Fruit fly (Drosophila melanogaster) whole organism, embryonic: ENCODE measurements around the gene lilli.

Experiments
- Ada2b ChIP-seq: fragments of 200-800 bp; sonication (Bioruptor generic); IDR thresholded peaks from 2 replicates; pipeline ENCODE4 v1.3.6; 2022; ENCODE audit warnings: missing biosample characterization, missing genetic modification characterization
- Bdp1 ChIP-seq: fragments of 200-800 bp; sonication (Bioruptor generic); optimal IDR thresholded peaks from 3 replicates; lab custom pipeline; 2016; ENCODE audit warnings: missing biosample characterization, missing genetic modification characterization
- C15 ChIP-seq: fragments of 200-800 bp; sonication (Bioruptor generic); IDR thresholded peaks from 3 replicates; pipeline ENCODE4 v1.3.6; 2022; ENCODE audit warnings: missing biosample characterization, missing genetic modification characterization
- CG10209 ChIP-seq: fragments of 200-800 bp; sonication (Bioruptor generic); optimal IDR thresholded peaks from 3 replicates; lab custom pipeline; 2017; ENCODE audit warnings: missing biosample characterization, mild to moderate bottlenecking, missing genetic modification characterization, missing genetic modification reagents
- CG11085 ChIP-seq: fragments of 200-800 bp; sonication (Bioruptor generic); IDR thresholded peaks from 2 replicates; pipeline ENCODE4 v1.3.6; 2022; ENCODE audit warnings: missing biosample characterization, missing genetic modification characterization
- CG11398 ChIP-seq: fragments of 200-800 bp; sonication (Bioruptor generic); optimal IDR thresholded peaks from 2 replicates; lab custom pipeline; 2016; ENCODE audit warnings: missing biosample characterization, missing genetic modification characterization
- CG12104 ChIP-seq: fragments of 200-800 bp; sonication (Bioruptor generic); optimal IDR thresholded peaks from 3 replicates; lab custom pipeline; 2016; ENCODE audit warnings: missing biosample characterization, missing genetic modification characterization
- CG12155 ChIP-seq: fragments of 200-800 bp; sonication (Bioruptor generic); optimal IDR thresholded peaks from 3 replicates; lab custom pipeline; 2016; ENCODE audit warnings: missing biosample characterization, missing genetic modification characterization
- CG1233 ChIP-seq: fragments of 200-800 bp; sonication (Bioruptor generic); optimal IDR thresholded peaks from 4 replicates; lab custom pipeline; 2018; ENCODE audit warnings: missing biosample characterization, mild to moderate bottlenecking, missing genetic modification characterization
- CG14965 ChIP-seq: fragments of 200-800 bp; sonication (Bioruptor generic); optimal IDR thresholded peaks from 2 replicates; lab custom pipeline; 2016; ENCODE audit warnings: missing biosample characterization, missing genetic modification characterization, borderline replicate concordance
- CG1603 ChIP-seq: fragments of 200-800 bp; sonication (Bioruptor generic); optimal IDR thresholded peaks from 2 replicates; lab custom pipeline; 2019; ENCODE audit warnings: missing biosample characterization, mild to moderate bottlenecking, missing genetic modification characterization, moderate library complexity
- CG17802 ChIP-seq: fragments of 200-800 bp; sonication (Bioruptor generic); optimal IDR thresholded peaks from 2 replicates; lab custom pipeline; 2018; ENCODE audit warnings: missing biosample characterization, mild to moderate bottlenecking, missing genetic modification characterization, moderate library complexity
- CG18011 ChIP-seq: fragments of 200-800 bp; sonication (Bioruptor generic); optimal IDR thresholded peaks from 2 replicates; lab custom pipeline; 2017; ENCODE audit warnings: missing biosample characterization, missing genetic modification characterization, mild to moderate bottlenecking, moderate library complexity, missing genotype
- CG18476 ChIP-seq: fragments of 200-800 bp; sonication (Bioruptor generic); optimal IDR thresholded peaks from 2 replicates; lab custom pipeline; 2016; ENCODE audit warnings: missing biosample characterization, mild to moderate bottlenecking, missing genetic modification characterization
- CG43689 ChIP-seq: fragments of 200-800 bp; sonication (Bioruptor generic); IDR thresholded peaks from 2 replicates; pipeline ENCODE4 v1.3.6; 2022; ENCODE audit warnings: missing biosample characterization, missing genetic modification characterization
- CG4820 ChIP-seq: fragments of 200-800 bp; sonication (Bioruptor generic); optimal IDR thresholded peaks from 3 replicates; lab custom pipeline; 2016; ENCODE audit warnings: missing biosample characterization, missing genetic modification characterization
- CG6654 ChIP-seq: fragments of 200-800 bp; sonication (Bioruptor generic); optimal IDR thresholded peaks from 2 replicates; lab custom pipeline; 2017; ENCODE audit warnings: missing biosample characterization, mild to moderate bottlenecking, missing genetic modification characterization
- CG6813 ChIP-seq: fragments of 200-800 bp; sonication (Bioruptor generic); optimal IDR thresholded peaks from 2 replicates; lab custom pipeline; 2017; ENCODE audit warnings: missing biosample characterization, missing genetic modification characterization, mild to moderate bottlenecking, moderate library complexity, missing genetic modification reagents
- CG8089 ChIP-seq: fragments of 200-800 bp; sonication (Bioruptor generic); optimal IDR thresholded peaks from 3 replicates; lab custom pipeline; 2016; ENCODE audit warnings: missing biosample characterization, missing genetic modification characterization
- CHES-1-like ChIP-seq: fragments of 200-800 bp; sonication (Bioruptor generic); optimal IDR thresholded peaks from 2 replicates; lab custom pipeline; 2016; ENCODE audit warnings: missing biosample characterization, missing genetic modification characterization
- Chrac-16 ChIP-seq: fragments of 200-800 bp; sonication (Bioruptor generic); optimal IDR thresholded peaks from 3 replicates; lab custom pipeline; 2016; ENCODE audit warnings: missing biosample characterization, missing genetic modification characterization
- GATAe ChIP-seq: fragments of 200-800 bp; sonication (Bioruptor generic); conservative IDR thresholded peaks from 2 replicates; pipeline ENCODE4 v1.3.6; 2022; ENCODE audit warnings: missing biosample characterization, missing genetic modification characterization
- Hr3 ChIP-seq: fragments of 200-800 bp; sonication (Bioruptor generic); optimal IDR thresholded peaks from 3 replicates; lab custom pipeline; 2016; ENCODE audit warnings: missing biosample characterization, missing genetic modification characterization
- MBD-R2 ChIP-seq: fragments of 200-800 bp; sonication (Bioruptor generic); IDR thresholded peaks from 2 replicates; pipeline ENCODE4 v1.3.6; 2022; ENCODE audit warnings: missing biosample characterization, missing genetic modification characterization
- Nf-YB ChIP-seq: fragments of 200-800 bp; sonication (Bioruptor generic); optimal IDR thresholded peaks from 3 replicates; lab custom pipeline; 2019; ENCODE audit warnings: missing biosample characterization, mild to moderate bottlenecking, missing genetic modification characterization, moderate library complexity
- Pdp1 ChIP-seq, 2 experiments: fragments of 200-800 bp; sonication (Bioruptor generic); optimal IDR thresholded peaks; 3 replicates each; lab custom pipeline; 2016; ENCODE audit warnings: missing biosample characterization in 2 of 2, missing genetic modification characterization in 2 of 2, mild to moderate bottlenecking in 1 of 2, moderate library complexity in 1 of 2
- Sry-δ ChIP-seq: fragments of 200-800 bp; sonication (Bioruptor generic); optimal IDR thresholded peaks from 2 replicates; lab custom pipeline; 2016; ENCODE audit warnings: missing biosample characterization, missing genetic modification characterization
- Xrp1 ChIP-seq: fragments of 200-800 bp; sonication (Bioruptor generic); IDR thresholded peaks from 2 replicates; pipeline ENCODE4 v1.3.6; 2022; ENCODE audit warnings: missing biosample characterization, missing genetic modification characterization
- abd-A ChIP-seq: fragments of 200-800 bp; sonication (Bioruptor generic); optimal IDR thresholded peaks from 3 replicates; lab custom pipeline; 2019; ENCODE audit warnings: missing biosample characterization, mild to moderate bottlenecking, missing genetic modification characterization, moderate library complexity
- aop ChIP-seq: fragments of 200-800 bp; sonication (Bioruptor generic); IDR thresholded peaks from 2 replicates; pipeline ENCODE4 v1.3.6; 2022; ENCODE audit warnings: missing biosample characterization, missing genetic modification characterization
- chn ChIP-seq: fragments of 200-800 bp; sonication (Bioruptor generic); optimal IDR thresholded peaks from 2 replicates; lab custom pipeline; 2016; ENCODE audit warnings: missing biosample characterization, missing genetic modification characterization
- ci ChIP-seq: fragments of 200-800 bp; sonication (Bioruptor generic); IDR thresholded peaks from 3 replicates; pipeline ENCODE4 v1.3.6; 2022; ENCODE audit warnings: missing biosample characterization, missing genetic modification characterization
- crc ChIP-seq: fragments of 200-800 bp; sonication (Bioruptor generic); optimal IDR thresholded peaks from 2 replicates; lab custom pipeline; 2016; ENCODE audit warnings: missing biosample characterization, missing genetic modification characterization
- dan ChIP-seq: fragments of 200-800 bp; sonication (Bioruptor generic); IDR thresholded peaks from 2 replicates; pipeline ENCODE4 v1.3.6; 2022; ENCODE audit warnings: missing biosample characterization, missing genetic modification characterization
- disco-r ChIP-seq: fragments of 200-800 bp; sonication (Bioruptor generic); optimal IDR thresholded peaks from 2 replicates; lab custom pipeline; 2016; ENCODE audit warnings: missing biosample characterization, missing genetic modification characterization
- eve ChIP-seq, 2 experiments: fragments of >200 bp; optimal IDR thresholded peaks; 2 replicates each; lab custom pipeline; 2017; ENCODE audit warnings: missing biosample characterization in 2 of 2, missing genetic modification characterization in 2 of 2
- exex ChIP-seq: fragments of 200-800 bp; sonication (Bioruptor generic); optimal IDR thresholded peaks from 4 replicates; lab custom pipeline; 2018; ENCODE audit warnings: missing biosample characterization, mild to moderate bottlenecking, missing genetic modification characterization, moderate library complexity
- gcm ChIP-seq: fragments of 200-800 bp; sonication (Bioruptor generic); optimal IDR thresholded peaks from 2 replicates; lab custom pipeline; 2019; ENCODE audit warnings: missing biosample characterization, mild to moderate bottlenecking, missing genetic modification characterization, moderate library complexity
- hkb ChIP-seq, 2 experiments: fragments of 200-800 bp in 1 of 2; fragments of >200 bp in 1 of 2; sonication (Bioruptor generic) in 1 of 2; IDR thresholded peaks in 1 of 2; optimal IDR thresholded peaks in 1 of 2; 2 replicates each; pipeline versions ENCODE4 v1.3.6 to Lab custom; 2017 to 2022; ENCODE audit warnings: missing biosample characterization in 1 of 2, missing genetic modification characterization in 1 of 2
- mirr ChIP-seq: fragments of 200-800 bp; sonication (Bioruptor generic); optimal IDR thresholded peaks from 3 replicates; lab custom pipeline; 2018; ENCODE audit warnings: missing biosample characterization, mild to moderate bottlenecking, missing genetic modification characterization
- oc ChIP-seq: fragments of 200-800 bp; sonication (Bioruptor generic); optimal IDR thresholded peaks from 2 replicates; lab custom pipeline; 2018; ENCODE audit warnings: missing biosample characterization, mild to moderate bottlenecking, missing genetic modification characterization, moderate library complexity
- pan ChIP-seq, 4 experiments: fragments of >200 bp in 3 of 4; fragments of 200-800 bp in 1 of 4; sonication (Bioruptor generic) in 1 of 4; optimal IDR thresholded peaks in 3 of 4; IDR thresholded peaks in 1 of 4; 2 replicates each; pipeline versions ENCODE4 v1.3.6 to Lab custom; 2017 to 2022; ENCODE audit warnings: missing biosample characterization in 2 of 4, missing genetic modification characterization in 2 of 4, mixed read lengths in 1 of 4
- pb ChIP-seq: fragments of 200-800 bp; sonication (Bioruptor generic); optimal IDR thresholded peaks from 3 replicates; lab custom pipeline; 2016; ENCODE audit warnings: missing biosample characterization, missing genetic modification characterization
- peb ChIP-seq: fragments of 200-800 bp; sonication (Bioruptor generic); IDR thresholded peaks from 2 replicates; pipeline ENCODE4 v1.3.6; 2022; ENCODE audit warnings: missing biosample characterization, missing genetic modification characterization
- row ChIP-seq: fragments of 200-800 bp; sonication (Bioruptor generic); IDR thresholded peaks from 3 replicates; pipeline ENCODE4 v1.3.6; 2022; ENCODE audit warnings: missing biosample characterization, missing genetic modification characterization
- sd ChIP-seq: fragments of 200-800 bp; sonication (Bioruptor generic); optimal IDR thresholded peaks from 3 replicates; lab custom pipeline; 2018; ENCODE audit warnings: missing biosample characterization, mild to moderate bottlenecking, missing genetic modification characterization, moderate library complexity
- sens-2 ChIP-seq: fragments of 200-800 bp; sonication (Bioruptor generic); IDR thresholded peaks from 2 replicates; pipeline ENCODE4 v1.3.6; 2022; ENCODE audit warnings: missing biosample characterization, missing genetic modification characterization
- sisA ChIP-seq: fragments of 200-800 bp; sonication (Bioruptor generic); IDR thresholded peaks from 2 replicates; pipeline ENCODE4 v1.3.6; 2022; ENCODE audit warnings: missing biosample characterization, missing genetic modification characterization
- zfh1 ChIP-seq: fragments of 200-800 bp; sonication (Bioruptor generic); IDR thresholded peaks from 3 replicates; pipeline ENCODE4 v1.3.6; 2022; ENCODE audit warnings: missing biosample characterization, missing genetic modification characterization

The lilli gene

dm6 chr2L:2897024-2897549 is 11.4 kb downstream of the lilli start (continued):
- TF ChIP-seq CG6813 (GFP tag; lab: Kevin White, UChicago) = peak; percentile 73
- peak; percentile 83 for TF ChIP-seq Hr3 (GFP tag; lab: Kevin White, UChicago)
- no peak for TF ChIP-seq C15 (GFP tag; lab: Robert Waterston, UW)
- peak; percentile 64 for TF ChIP-seq CG18011 (GFP tag; lab: Kevin White, UChicago)
- peak; percentile 81 for TF ChIP-seq Bdp1 (GFP tag; lab: Kevin White, UChicago)
- peak; percentile 82 for TF ChIP-seq CG10209 (GFP tag; lab: Kevin White, UChicago)
- TF ChIP-seq CG17802 = peak; percentile 39
- peak; percentile 67 for TF ChIP-seq gcm (GFP tag; lab: Kevin White, UChicago)
- 0 out of 2 replicates have a peak, but pooled peaks have one; percentile 30 for TF ChIP-seq aop (GFP tag; lab: Robert Waterston, UW)
- peak; percentile 86 to 89 for TF ChIP-seq Pdp1 (GFP tag; optimal IDR thresholded peaks at IDR 0.05; lab: Kevin White, UChicago)
- TF ChIP-seq GATAe = peak; percentile 34; the same call in 1 of the 2 replicates
- peak; percentile 46; the same call in 1 of the 2 replicates for TF ChIP-seq CG11085 (GFP tag; lab: Robert Waterston, UW)
- no peak for TF ChIP-seq pan (optimal IDR thresholded peaks at IDR 0.05; lab: Kevin White, UChicago)
- TF ChIP-seq pan (GFP tag; optimal IDR thresholded peaks at IDR 0.05 in 1 of 2, IDR thresholded peaks at IDR 0.05 in 1 of 2) = peak in 1 of 2 experiments; percentile 85
- TF ChIP-seq CG43689 (GFP tag; lab: Robert Waterston, UW) = peak; percentile 63; the same call in 1 of the 2 replicates
- TF ChIP-seq CG8089 (GFP tag; lab: Kevin White, UChicago) = peak; percentile 88
- peak; percentile 34; the same call in 1 of the 2 replicates for TF ChIP-seq dan (GFP tag; lab: Robert Waterston, UW)
- TF ChIP-seq CG4820 (GFP tag; lab: Kevin White, UChicago) = peak; percentile 91
- TF ChIP-seq peb (GFP tag; lab: Robert Waterston, UW) = peak; percentile 72
- peak; percentile 72 for TF ChIP-seq CG18476 (GFP tag; lab: Kevin White, UChicago)
- peak; percentile 77 for TF ChIP-seq CG12155 (GFP tag; lab: Kevin White, UChicago)
- TF ChIP-seq Sry-δ (GFP tag; lab: Kevin White, UChicago) = peak; percentile 55
- TF ChIP-seq oc = peak; percentile 60
- TF ChIP-seq hkb (optimal IDR thresholded peaks at IDR 0.05; lab: Kevin White, UChicago) = no peak
- TF ChIP-seq hkb (GFP tag; IDR thresholded peaks at IDR 0.05; lab: Robert Waterston, UW) = peak; percentile 90
- TF ChIP-seq crc (GFP tag; lab: Kevin White, UChicago) = peak; percentile 65
- TF ChIP-seq chn = peak; percentile 92
- TF ChIP-seq ci (GFP tag; lab: Robert Waterston, UW) = peak; percentile 93
- TF ChIP-seq CG11398 (GFP tag; lab: Kevin White, UChicago) = peak; percentile 81
- TF ChIP-seq abd-A (tag; lab: Kevin White, UChicago) = peak; percentile 82
- TF ChIP-seq CHES-1-like = peak; percentile 76
- peak; percentile 79 for TF ChIP-seq Ada2b (GFP tag; lab: Robert Waterston, UW)
- TF ChIP-seq mirr = peak; percentile 64
- TF ChIP-seq Chrac-16 = peak; percentile 91
- peak; percentile 74 for TF ChIP-seq CG12104 (GFP tag; lab: Kevin White, UChicago)
- TF ChIP-seq Nf-YB (GFP tag; lab: Kevin White, UChicago) = peak; percentile 32
- peak; percentile 9 for TF ChIP-seq CG14965
- peak; percentile 87 for TF ChIP-seq zfh1 (GFP tag; lab: Robert Waterston, UW)
- TF ChIP-seq CG1233 (GFP tag; lab: Kevin White, UChicago) = peak; percentile 67
- TF ChIP-seq CG6654 (GFP tag; lab: Kevin White, UChicago) = peak; percentile 62
- peak in 1 of 2 experiments; percentile 95 for TF ChIP-seq eve (GFP tag; optimal IDR thresholded peaks at IDR 0.05; lab: Kevin White, UChicago)
- TF ChIP-seq CG1603 (tag; lab: Kevin White, UChicago) = peak; percentile 72
- TF ChIP-seq sisA (GFP tag; lab: Robert Waterston, UW) = peak; percentile 88
- peak; percentile 86 for TF ChIP-seq row
- TF ChIP-seq exex (tag; lab: Kevin White, UChicago) = no peak
- peak; percentile 51 for TF ChIP-seq sd
- peak; percentile 83 for TF ChIP-seq pb (GFP tag; lab: Kevin White, UChicago)
- peak; percentile 92 for TF ChIP-seq Xrp1 (GFP tag; lab: Robert Waterston, UW)
- TF ChIP-seq MBD-R2 (GFP tag; lab: Robert Waterston, UW) = peak; percentile 15; the same call in 1 of the 2 replicates
- TF ChIP-seq disco-r (GFP tag; lab: Kevin White, UChicago) = peak; percentile 83
- peak; percentile 74; the same call in 1 of the 2 replicates for TF ChIP-seq sens-2 (GFP tag; lab: Robert Waterston, UW)
